Comparison of ENCODE assay signal across 4 fruit fly cellular contexts in genomic region chr3L:1538314-1538854, dm6.
TF ChIP-seq lines count a peak whose summit lies in the region.

No protein-coding gene starts in this region.

- TF ChIP-seq CTCF in whole organism, embryonic (GFP tag; optimal IDR thresholded peaks at IDR 0.05; lab: Kevin White, UChicago) = no peak

TF ChIP-seq in whole organism, adult, 20 proteins besides CTCF, POLR2A, EP300 and RAD21:
- TF ChIP-seq Mnt (GFP tag; optimal IDR thresholded peaks at IDR 0.05; lab: Kevin White, UChicago) (no peak), CG12768 (GFP tag; optimal IDR thresholded peaks at IDR 0.05; lab: Kevin White, UChicago) (no peak), CG1620 (GFP tag; optimal IDR thresholded peaks at IDR 0.05; lab: Kevin White, UChicago) (no peak), cic (GFP tag; optimal IDR thresholded peaks at IDR 0.05; lab: Kevin White, UChicago) (peak; percentile 7)

TF ChIP-seq in whole organism, embryonic, 481 proteins besides CTCF, POLR2A, EP300 and RAD21 (continues in another document):
- TF ChIP-seq grau (tag; optimal IDR thresholded peaks at IDR 0.05; lab: Kevin White, UChicago) = no peak
- TF ChIP-seq mld (GFP tag; IDR thresholded peaks at IDR 0.05; lab: Robert Waterston, UW; ENCODE audit: partially characterized antibody) = no peak
- no peak for TF ChIP-seq Side (GFP tag; optimal IDR thresholded peaks at IDR 0.05; lab: Kevin White, UChicago)
- TF ChIP-seq CG33213 (GFP tag; optimal IDR thresholded peaks at IDR 0.05; lab: Kevin White, UChicago) = no peak
- no peak for TF ChIP-seq jumu (GFP tag; optimal IDR thresholded peaks at IDR 0.05; lab: Kevin White, UChicago)
- no peak for TF ChIP-seq vvl (GFP tag; IDR thresholded peaks at IDR 0.05; lab: Robert Waterston, UW)
- TF ChIP-seq H15 (GFP tag; IDR thresholded peaks at IDR 0.05; lab: Robert Waterston, UW) = no peak
- TF ChIP-seq sob (GFP tag; IDR thresholded peaks at IDR 0.05; lab: Robert Waterston, UW) = no peak
- peak; percentile 11 for TF ChIP-seq Deaf1 (tag; optimal IDR thresholded peaks at IDR 0.05; lab: Kevin White, UChicago)
- TF ChIP-seq Dip3 (GFP tag; optimal IDR thresholded peaks at IDR 0.05; lab: Kevin White, UChicago) = no peak
- TF ChIP-seq ara (GFP tag; IDR thresholded peaks at IDR 0.05; lab: Robert Waterston, UW) = no peak
- no peak for TF ChIP-seq fu2 (GFP tag; optimal IDR thresholded peaks at IDR 0.05; lab: Kevin White, UChicago)
- TF ChIP-seq ind (GFP tag; optimal IDR thresholded peaks at IDR 0.05; lab: Kevin White, UChicago) = no peak
- no peak for TF ChIP-seq lab (GFP tag; optimal IDR thresholded peaks at IDR 0.05; lab: Kevin White, UChicago)
- no peak for TF ChIP-seq CrebB (tag; optimal IDR thresholded peaks at IDR 0.05; lab: Kevin White, UChicago)
- no peak for TF ChIP-seq CG5180 (GFP tag; optimal IDR thresholded peaks at IDR 0.05; lab: Kevin White, UChicago)
- no peak for TF ChIP-seq bowl (GFP tag; IDR thresholded peaks at IDR 0.05; lab: Robert Waterston, UW)
- no peak for TF ChIP-seq CG12104 (GFP tag; optimal IDR thresholded peaks at IDR 0.05; lab: Kevin White, UChicago)
- no peak for TF ChIP-seq knrl (GFP tag; IDR thresholded peaks at IDR 0.05; lab: Robert Waterston, UW; ENCODE audit: partially characterized antibody)
- no peak for TF ChIP-seq BEAF-32 (GFP tag; optimal IDR thresholded peaks at IDR 0.05; lab: Kevin White, UChicago)
- TF ChIP-seq sens-2 (GFP tag; IDR thresholded peaks at IDR 0.05; lab: Robert Waterston, UW) = no peak
- TF ChIP-seq CG4328 (GFP tag; optimal IDR thresholded peaks at IDR 0.05; lab: Kevin White, UChicago) = no peak
- TF ChIP-seq CG5953 (GFP tag; IDR thresholded peaks at IDR 0.05; lab: Robert Waterston, UW) = no peak
- TF ChIP-seq Camta (GFP tag; optimal IDR thresholded peaks at IDR 0.05; lab: Kevin White, UChicago) = no peak
- no peak for TF ChIP-seq CG32772 (GFP tag; IDR thresholded peaks at IDR 0.05; lab: Robert Waterston, UW)
- no peak for TF ChIP-seq sima (GFP tag; optimal IDR thresholded peaks at IDR 0.05; lab: Kevin White, UChicago)
- no peak for TF ChIP-seq MESR4 (GFP tag; optimal IDR thresholded peaks at IDR 0.05; lab: Kevin White, UChicago)
- TF ChIP-seq sug (tag; optimal IDR thresholded peaks at IDR 0.05; lab: Kevin White, UChicago) = peak; percentile 53
- TF ChIP-seq HLHmδ (GFP tag; optimal IDR thresholded peaks at IDR 0.05; lab: Kevin White, UChicago) = no peak
- TF ChIP-seq CG2875 (GFP tag; optimal IDR thresholded peaks at IDR 0.05; lab: Kevin White, UChicago) = no peak
- TF ChIP-seq CG8089 (GFP tag; optimal IDR thresholded peaks at IDR 0.05; lab: Kevin White, UChicago) = no peak

TF ChIP-seq in whole organism, prepupa, 60 proteins besides CTCF, POLR2A, EP300 and RAD21:
- TF ChIP-seq Eip78C (GFP tag; lab: Kevin White, UChicago) (peak; percentile 3), Smox (GFP tag; optimal IDR thresholded peaks at IDR 0.05; lab: Kevin White, UChicago) (no peak), svp (GFP tag; lab: Kevin White, UChicago) (peak; percentile 84), salr (GFP tag; optimal IDR thresholded peaks at IDR 0.05; lab: Kevin White, UChicago) (no peak), CG34406 (GFP tag; optimal IDR thresholded peaks at IDR 0.05; lab: Kevin White, UChicago) (no peak), pdm3 (GFP tag; optimal IDR thresholded peaks at IDR 0.05; lab: Kevin White, UChicago) (no peak)

TF ChIP-seq in whole organism, pupa, 21 proteins besides CTCF, POLR2A, EP300 and RAD21:
- no peak for TF ChIP-seq rn (GFP tag; IDR thresholded peaks at IDR 0.05; lab: Robert Waterston, UW)
- peak; percentile 46 for TF ChIP-seq CG8159 (tag; optimal IDR thresholded peaks at IDR 0.05; lab: Kevin White, UChicago)
- TF ChIP-seq CG17806 (tag; optimal IDR thresholded peaks at IDR 0.05; lab: Kevin White, UChicago) = no peak
- TF ChIP-seq CG8301 (tag; optimal IDR thresholded peaks at IDR 0.05; lab: Kevin White, UChicago) = no peak
- peak; percentile 1 for TF ChIP-seq EcR (GFP tag; optimal IDR thresholded peaks at IDR 0.05; lab: Kevin White, UChicago)
- no peak for TF ChIP-seq Snoo (tag; optimal IDR thresholded peaks at IDR 0.05; lab: Kevin White, UChicago)
